Fruit fly (Drosophila melanogaster) whole organism, embryonic: Measurements from ENCODE around the gene HemK1.
A peak's percentile ranks its signal among the peaks of the same experiment; 100 is the strongest.

Source experiments
- B-H2 ChIP-seq: fragments of 200-800 bp; sonication (Bioruptor generic); optimal IDR thresholded peaks from 2 replicates; lab custom pipeline; 2018; ENCODE audit warnings: missing biosample characterization, mild to moderate bottlenecking, missing genetic modification characterization
- CG11504 ChIP-seq: fragments of 200-800 bp; sonication (Bioruptor generic); optimal IDR thresholded peaks from 3 replicates; lab custom pipeline; 2019; ENCODE audit warnings: missing biosample characterization, mild to moderate bottlenecking, missing genetic modification characterization, moderate library complexity
- CG12659 ChIP-seq: fragments of 200-800 bp; sonication (Bioruptor generic); optimal IDR thresholded peaks from 3 replicates; lab custom pipeline; 2017; ENCODE audit warnings: mild to moderate bottlenecking, missing biosample characterization, missing genetic modification reagents, missing genetic modification characterization
- CG12769 ChIP-seq: fragments of 200-800 bp; sonication (Bioruptor generic); optimal IDR thresholded peaks from 2 replicates; lab custom pipeline; 2019; ENCODE audit warnings: missing biosample characterization, mild to moderate bottlenecking, missing genetic modification characterization, moderate library complexity
- CG13624 ChIP-seq: fragments of 200-800 bp; sonication (Bioruptor generic); optimal IDR thresholded peaks from 2 replicates; lab custom pipeline; 2016; ENCODE audit warnings: missing biosample characterization, missing genetic modification characterization
- CG15073 ChIP-seq: fragments of 200-800 bp; sonication (Bioruptor generic); optimal IDR thresholded peaks from 2 replicates; lab custom pipeline; 2016; ENCODE audit warnings: missing biosample characterization, missing genetic modification characterization
- CG15269 ChIP-seq: fragments of 200-800 bp; sonication (Bioruptor generic); optimal IDR thresholded peaks from 2 replicates; lab custom pipeline; 2018; ENCODE audit warnings: missing biosample characterization, mild to moderate bottlenecking, missing genetic modification characterization, moderate library complexity
- CG15479 ChIP-seq: fragments of 200-800 bp; sonication (Bioruptor generic); optimal IDR thresholded peaks from 3 replicates; lab custom pipeline; 2019; ENCODE audit warnings: missing biosample characterization, mild to moderate bottlenecking, missing genetic modification characterization, moderate library complexity
- CG15514 ChIP-seq: fragments of 200-800 bp; sonication (Bioruptor generic); optimal IDR thresholded peaks from 3 replicates; lab custom pipeline; 2017; ENCODE audit warnings: missing biosample characterization, missing genetic modification characterization, mild to moderate bottlenecking, moderate library complexity, missing genetic modification reagents
- CG15601 ChIP-seq: fragments of 200-800 bp; sonication (Bioruptor generic); optimal IDR thresholded peaks from 3 replicates; lab custom pipeline; 2019; ENCODE audit warnings: missing biosample characterization, mild to moderate bottlenecking, missing genetic modification characterization, moderate library complexity
- CG1603 ChIP-seq: fragments of 200-800 bp; sonication (Bioruptor generic); optimal IDR thresholded peaks from 2 replicates; lab custom pipeline; 2019; ENCODE audit warnings: missing biosample characterization, mild to moderate bottlenecking, missing genetic modification characterization, moderate library complexity
- CG17568 ChIP-seq: fragments of 200-800 bp; sonication (Bioruptor generic); optimal IDR thresholded peaks from 2 replicates; lab custom pipeline; 2018; ENCODE audit warnings: missing biosample characterization, mild to moderate bottlenecking, missing genetic modification characterization, moderate library complexity
- CG18262 ChIP-seq: fragments of 200-800 bp; optimal IDR thresholded peaks from 3 replicates; lab custom pipeline; 2019; ENCODE audit warnings: missing biosample characterization, mild to moderate bottlenecking, missing genetic modification characterization, moderate library complexity
- CG30403 ChIP-seq: fragments of 200-800 bp; sonication (Bioruptor generic); optimal IDR thresholded peaks from 3 replicates; lab custom pipeline; 2016; ENCODE audit warnings: missing biosample characterization, missing genetic modification characterization
- CG3281 ChIP-seq: fragments of 200-800 bp; sonication (Bioruptor generic); optimal IDR thresholded peaks from 3 replicates; lab custom pipeline; 2017; ENCODE audit warnings: missing biosample characterization, mild to moderate bottlenecking, missing genetic modification characterization
- CG5180 ChIP-seq: fragments of 200-800 bp; sonication (Bioruptor generic); optimal IDR thresholded peaks from 3 replicates; lab custom pipeline; 2017; ENCODE audit warnings: missing biosample characterization, missing genetic modification characterization, mild to moderate bottlenecking, moderate library complexity, missing genetic modification reagents
- CG7786 ChIP-seq: fragments of 200-800 bp; sonication (Bioruptor generic); optimal IDR thresholded peaks from 2 replicates; lab custom pipeline; 2016; ENCODE audit warnings: missing biosample characterization, missing genetic modification characterization
- CG8290 ChIP-seq, 3 experiments: fragments of 200-800 bp; sonication (Bioruptor generic); optimal IDR thresholded peaks; 2 replicates each; lab custom pipeline; 2016 to 2019; ENCODE audit warnings: missing biosample characterization in 3 of 3, missing genetic modification characterization in 3 of 3, mild to moderate bottlenecking in 2 of 3, moderate library complexity in 1 of 3
- Camta ChIP-seq: fragments of 200-800 bp; sonication (Bioruptor generic); optimal IDR thresholded peaks from 2 replicates; lab custom pipeline; 2016; ENCODE audit warnings: missing biosample characterization, missing genetic modification characterization
- CkIIα-i1 ChIP-seq: fragments of 200-800 bp; sonication (Bioruptor generic); IDR thresholded peaks from 2 replicates; pipeline ENCODE4 v1.3.6; 2022; ENCODE audit warnings: missing biosample characterization, missing genetic modification characterization
- D ChIP-seq, 2 experiments: fragments of 200-800 bp in 1 of 2; fragments of >200 bp in 1 of 2; sonication (Bioruptor generic) in 1 of 2; optimal IDR thresholded peaks; 2 replicates in 1 of 2; 3 replicates in 1 of 2; lab custom pipeline; 2017; ENCODE audit warnings: mild to moderate bottlenecking in 1 of 2, missing biosample characterization in 1 of 2, missing genetic modification characterization in 1 of 2, missing genetic modification reagents in 1 of 2
- Deaf1 ChIP-seq: fragments of 200-800 bp; optimal IDR thresholded peaks from 3 replicates; lab custom pipeline; 2019; ENCODE audit warnings: missing biosample characterization, mild to moderate bottlenecking, missing genetic modification characterization, moderate library complexity
- HLH3B ChIP-seq: fragments of 200-800 bp; sonication (Bioruptor generic); IDR thresholded peaks from 2 replicates; pipeline ENCODE4 v1.3.6; 2022; ENCODE audit warnings: missing biosample characterization, missing genetic modification characterization
- Hey ChIP-seq: fragments of 200-800 bp; sonication (Bioruptor generic); optimal IDR thresholded peaks from 3 replicates; lab custom pipeline; 2018; ENCODE audit warnings: missing biosample characterization, mild to moderate bottlenecking, missing genetic modification characterization
- HmgZ ChIP-seq: fragments of 200-800 bp; sonication (Bioruptor generic); optimal IDR thresholded peaks from 2 replicates; lab custom pipeline; 2018; ENCODE audit warnings: missing biosample characterization, mild to moderate bottlenecking, missing genetic modification characterization
- Hmr ChIP-seq: fragments of 200-800 bp; sonication (Bioruptor generic); optimal IDR thresholded peaks from 3 replicates; lab custom pipeline; 2017; ENCODE audit warnings: mild to moderate bottlenecking, missing biosample characterization, missing genetic modification reagents, missing genetic modification characterization
- Hr78 ChIP-seq, 2 experiments: fragments of 200-800 bp in 1 of 2; fragments of >200 bp in 1 of 2; sonication (Bioruptor generic) in 1 of 2; optimal IDR thresholded peaks; 2 replicates each; lab custom pipeline; 2017 to 2019; ENCODE audit warnings: missing biosample characterization in 2 of 2, missing genetic modification characterization in 2 of 2, mild to moderate bottlenecking in 1 of 2, moderate library complexity in 1 of 2
- MTF-1 ChIP-seq: fragments of 200-800 bp; sonication (Bioruptor generic); optimal IDR thresholded peaks from 2 replicates; lab custom pipeline; 2018; ENCODE audit warnings: missing biosample characterization, mild to moderate bottlenecking, missing genetic modification characterization, borderline replicate concordance
- Mad ChIP-seq: fragments of 200-800 bp; sonication (Bioruptor generic); optimal IDR thresholded peaks from 2 replicates; lab custom pipeline; 2016; ENCODE audit warnings: missing biosample characterization, missing genetic modification characterization
- NFAT ChIP-seq: fragments of 200-800 bp; sonication (Bioruptor generic); IDR thresholded peaks from 2 replicates; pipeline ENCODE4 v1.3.6; 2022; ENCODE audit warnings: missing biosample characterization, missing genetic modification characterization
- NK7.1 ChIP-seq: fragments of 200-800 bp; sonication (Bioruptor generic); optimal IDR thresholded peaks from 3 replicates; lab custom pipeline; 2016; ENCODE audit warnings: missing biosample characterization, missing genetic modification characterization
- Sox100B ChIP-seq: fragments of 200-800 bp; sonication (Bioruptor generic); optimal IDR thresholded peaks from 3 replicates; lab custom pipeline; 2018; ENCODE audit warnings: missing biosample characterization, mild to moderate bottlenecking, missing genetic modification characterization
- Ssrp ChIP-seq: fragments of 200-800 bp; sonication (Bioruptor generic); optimal IDR thresholded peaks from 2 replicates; lab custom pipeline; 2018; ENCODE audit warnings: missing biosample characterization, mild to moderate bottlenecking, missing genetic modification characterization, moderate library complexity
- Xbp1 ChIP-seq: fragments of 200-800 bp; sonication (Bioruptor generic); optimal IDR thresholded peaks from 3 replicates; lab custom pipeline; 2016; ENCODE audit warnings: missing biosample characterization, mild to moderate bottlenecking, missing genetic modification characterization
- YL-1 ChIP-seq: fragments of 200-800 bp; sonication (Bioruptor generic); optimal IDR thresholded peaks from 3 replicates; lab custom pipeline; 2017; ENCODE audit warnings: missing biosample characterization, mild to moderate bottlenecking, missing genetic modification characterization
- ac ChIP-seq: fragments of 200-800 bp; sonication (Bioruptor generic); optimal IDR thresholded peaks from 3 replicates; lab custom pipeline; 2017; ENCODE audit warnings: missing biosample characterization, mild to moderate bottlenecking, missing genetic modification characterization
- bbx ChIP-seq: fragments of 200-800 bp; sonication (Bioruptor generic); IDR thresholded peaks from 2 replicates; pipeline ENCODE4 v1.3.6; 2022; ENCODE audit warnings: missing biosample characterization, missing genetic modification characterization; ENCODE audit not compliant: partially characterized antibody
- chm ChIP-seq: fragments of 200-800 bp; sonication (Bioruptor generic); IDR thresholded peaks from 2 replicates; pipeline ENCODE4 v1.3.6; 2022; ENCODE audit warnings: missing biosample characterization, missing genetic modification characterization
- dysf ChIP-seq: fragments of 200-800 bp; sonication (Bioruptor generic); IDR thresholded peaks from 3 replicates; pipeline ENCODE4 v1.3.6; 2022; ENCODE audit warnings: missing biosample characterization, missing genetic modification characterization
- gfzf ChIP-seq: fragments of 200-800 bp; sonication (Bioruptor generic); optimal IDR thresholded peaks from 2 replicates; lab custom pipeline; 2016; ENCODE audit warnings: missing biosample characterization, mild to moderate bottlenecking, missing genetic modification characterization, moderate library complexity
- grau ChIP-seq: fragments of 200-800 bp; optimal IDR thresholded peaks from 3 replicates; lab custom pipeline; 2019; ENCODE audit warnings: missing biosample characterization, mild to moderate bottlenecking, missing genetic modification characterization, moderate library complexity
- kah ChIP-seq: fragments of 200-800 bp; sonication (Bioruptor generic); optimal IDR thresholded peaks from 2 replicates; lab custom pipeline; 2018; ENCODE audit warnings: missing biosample characterization, mild to moderate bottlenecking, missing genetic modification characterization
- maf-S ChIP-seq: fragments of 200-800 bp; sonication (Bioruptor generic); optimal IDR thresholded peaks from 2 replicates; lab custom pipeline; 2016; ENCODE audit warnings: missing biosample characterization, missing genetic modification characterization
- sens ChIP-seq: fragments of 200-800 bp; sonication (Bioruptor generic); peaks from one replicate; lab custom pipeline; 2016; ENCODE audit warnings: missing biosample characterization, missing genetic modification characterization
- so ChIP-seq: fragments of 200-800 bp; sonication (Bioruptor generic); IDR thresholded peaks from 3 replicates; pipeline ENCODE4 v1.3.6; 2022; ENCODE audit warnings: missing biosample characterization, missing genetic modification characterization
- sug ChIP-seq: fragments of 200-800 bp; optimal IDR thresholded peaks from 2 replicates; lab custom pipeline; 2019; ENCODE audit warnings: missing biosample characterization, mild to moderate bottlenecking, missing genetic modification characterization, moderate library complexity

Gene HemK1

DNA sequence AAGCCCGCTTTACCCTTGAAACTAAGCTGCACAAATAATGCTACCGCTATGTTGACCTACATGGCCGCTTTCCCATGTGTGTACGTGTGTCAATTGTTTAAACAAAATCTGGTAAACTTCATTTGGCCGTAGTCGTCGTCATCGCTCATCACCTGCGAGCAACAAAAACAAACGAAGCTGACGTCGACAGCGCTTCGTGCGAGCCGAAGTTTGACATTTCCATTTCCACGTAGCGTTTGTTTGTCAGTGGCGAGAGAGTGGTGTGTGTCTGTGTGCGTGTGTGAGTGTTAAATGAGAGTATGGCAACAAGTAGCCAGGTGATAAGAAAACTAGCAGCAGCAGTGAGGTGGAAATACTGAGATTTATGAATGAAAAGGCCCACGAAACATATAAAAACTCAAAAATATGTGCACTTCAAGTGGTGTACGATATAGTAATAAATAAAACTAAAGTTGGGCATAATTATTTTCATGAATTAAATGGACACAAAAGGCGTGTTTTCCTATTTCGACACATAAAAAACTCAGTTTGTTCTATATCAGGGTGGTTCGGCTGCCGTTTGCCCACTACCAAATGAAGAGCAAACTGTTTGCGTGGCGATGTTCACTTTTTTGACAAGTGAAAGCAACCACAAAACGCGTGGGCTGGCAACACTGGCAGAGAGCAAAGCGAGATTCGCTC, 11.9 kb upstream of the HemK1 start (continued):
- peak; percentile 66 for TF ChIP-seq sug (tag; lab: Kevin White, UChicago)
- TF ChIP-seq CG30403, result peak; percentile 18
- peak; percentile 27 for TF ChIP-seq Xbp1
- peak; percentile 72 for TF ChIP-seq CG15514 (GFP tag; lab: Kevin White, UChicago)
- TF ChIP-seq CG15269 (tag; lab: Kevin White, UChicago), result peak; percentile 32
- TF ChIP-seq Deaf1 (tag; lab: Kevin White, UChicago), result peak; percentile 100
- peak; percentile 36 for TF ChIP-seq Sox100B
- TF ChIP-seq HLH3B (GFP tag; lab: Robert Waterston, UW), result no peak
- TF ChIP-seq CG7786 (GFP tag; lab: Kevin White, UChicago), result no peak
- no peak for TF ChIP-seq Mad (GFP tag; lab: Kevin White, UChicago)
- TF ChIP-seq NFAT, result peak; percentile 27; the same call in 1 of the 2 replicates
- peak; percentile 25 for TF ChIP-seq CG1603
- TF ChIP-seq CG12659, result peak; percentile 38
- TF ChIP-seq MTF-1 (GFP tag; lab: Kevin White, UChicago), result peak; percentile 62
- TF ChIP-seq Camta (GFP tag; lab: Kevin White, UChicago), result no peak
- TF ChIP-seq CG12769, result peak; percentile 70
- peak; percentile 43 for TF ChIP-seq CG3281
- TF ChIP-seq CG11504 (tag; lab: Kevin White, UChicago), result peak; percentile 85
- peak; percentile 61; the same call in 1 of the 2 replicates for TF ChIP-seq chm (GFP tag; lab: Robert Waterston, UW)
- TF ChIP-seq CG15073 (GFP tag; lab: Kevin White, UChicago), result no peak
- TF ChIP-seq gfzf, result no peak
- peak; percentile 94 for TF ChIP-seq sens (GFP tag; lab: Kevin White, UChicago)
- peak; percentile 41 for TF ChIP-seq Hey (tag; lab: Kevin White, UChicago)
- 0 out of 3 replicates have a peak, but pooled peaks have one; percentile 20 for TF ChIP-seq so (GFP tag; lab: Robert Waterston, UW)
- peak in 1 of 2 experiments; percentile 4 for TF ChIP-seq Hr78 (GFP tag; optimal IDR thresholded peaks at IDR 0.05; lab: Kevin White, UChicago)
- peak; percentile 11 for TF ChIP-seq CG18262 (tag; lab: Kevin White, UChicago)
- TF ChIP-seq dysf (GFP tag; lab: Robert Waterston, UW), result peak; percentile 21; the same call in 1 of the 3 replicates
- TF ChIP-seq bbx (GFP tag; lab: Robert Waterston, UW), result 0 out of 2 replicates have a peak, but pooled peaks have one; percentile 33
- peak; percentile 13 for TF ChIP-seq grau
- peak; percentile 15 for TF ChIP-seq CG13624 (GFP tag; lab: Kevin White, UChicago)
- TF ChIP-seq Ssrp (tag; lab: Kevin White, UChicago), result peak; percentile 13
- no peak for TF ChIP-seq CG15479
- peak; percentile 51 for TF ChIP-seq B-H2 (GFP tag; lab: Kevin White, UChicago)
- TF ChIP-seq CkIIα-i1 (GFP tag; lab: Robert Waterston, UW), result no peak
- TF ChIP-seq CG15601, result peak; percentile 66
- TF ChIP-seq CG17568 (GFP tag; lab: Kevin White, UChicago), result peak; percentile 75
- no peak for TF ChIP-seq maf-S (GFP tag; lab: Kevin White, UChicago)
- TF ChIP-seq D (optimal IDR thresholded peaks at IDR 0.05; lab: Kevin White, UChicago), result no peak
- peak; percentile 20 for TF ChIP-seq D (GFP tag; optimal IDR thresholded peaks at IDR 0.05; lab: Kevin White, UChicago)
- TF ChIP-seq YL-1 (GFP tag; lab: Kevin White, UChicago), result peak; percentile 78
- TF ChIP-seq ac (GFP tag; lab: Kevin White, UChicago), result no peak
- no peak for TF ChIP-seq CG8290 (GFP tag; optimal IDR thresholded peaks at IDR 0.05; lab: Kevin White, UChicago)
- peak; percentile 46 to 83 for TF ChIP-seq CG8290 (tag; optimal IDR thresholded peaks at IDR 0.05; lab: Kevin White, UChicago)
- peak; percentile 61 for TF ChIP-seq Hmr (GFP tag; lab: Kevin White, UChicago)
- peak; percentile 91 for TF ChIP-seq kah (GFP tag; lab: Kevin White, UChicago)
- peak; percentile 77 for TF ChIP-seq HmgZ (tag; lab: Kevin White, UChicago)
- no peak for TF ChIP-seq NK7.1 (GFP tag; lab: Kevin White, UChicago)
- TF ChIP-seq CG5180 (GFP tag; lab: Kevin White, UChicago), result peak; percentile 44
